Worm (Caenorhabditis elegans) whole organism, L3 larva: ENCODE results near the gene vnut-1.

Experiments used
- ZK546.5 ChIP-seq: sonication (generic microtip); optimal IDR thresholded peaks from 2 replicates; lab custom pipeline; 2017; ENCODE audit warnings: missing biosample characterization, missing genetic modification characterization
- ama-1 ChIP-seq: fragments of 150-350 bp; optimal IDR thresholded peaks from 2 replicates; lab custom pipeline; 2018
- ceh-9 ChIP-seq: sonication (generic microtip); optimal IDR thresholded peaks from 2 replicates; lab custom pipeline; 2018; ENCODE audit warnings: missing biosample characterization, missing genetic modification characterization
- daf-12 ChIP-seq: fragments of 150-350 bp; optimal IDR thresholded peaks from 2 replicates; lab custom pipeline; 2014; ENCODE audit warnings: missing biosample characterization, missing genetic modification reagents, missing genetic modification characterization
- egl-27 ChIP-seq: sonication (generic microtip); optimal IDR thresholded peaks from 4 replicates; lab custom pipeline; 2017; ENCODE audit warnings: missing biosample characterization, missing genetic modification reagents, missing genetic modification characterization
- elt-1 ChIP-seq: fragments of 150-350 bp; optimal IDR thresholded peaks from 2 replicates; lab custom pipeline; 2014; ENCODE audit warnings: missing biosample characterization, missing genetic modification characterization
- elt-2 ChIP-seq: sonication (generic microtip); optimal IDR thresholded peaks from 2 replicates; lab custom pipeline; 2016; ENCODE audit warnings: missing genetic modification reagents, mild to moderate bottlenecking, missing genetic modification characterization, missing compliant biosample characterization
- elt-3 ChIP-seq, 3 experiments: fragments of 150-350 bp in 1 of 3; sonication (generic microtip) in 2 of 3; optimal IDR thresholded peaks; 2 replicates in 2 of 3; 4 replicates in 1 of 3; lab custom pipeline; 2014 to 2017; ENCODE audit warnings: missing biosample characterization in 3 of 3, missing genetic modification characterization in 3 of 3
- eor-1 ChIP-seq, 2 experiments: fragments of 150-350 bp; optimal IDR thresholded peaks; 2 replicates each; lab custom pipeline; 2014 to 2018; ENCODE audit warnings: missing biosample characterization in 2 of 2, missing genetic modification characterization in 2 of 2
- fkh-10 ChIP-seq: sonication (generic microtip); optimal IDR thresholded peaks from 2 replicates; lab custom pipeline; 2017; ENCODE audit warnings: missing biosample characterization, missing genetic modification reagents, missing genetic modification characterization
- fkh-2 ChIP-seq: fragments of 150-350 bp; optimal IDR thresholded peaks from 2 replicates; lab custom pipeline; 2014; ENCODE audit warnings: missing biosample characterization, missing genetic modification reagents, missing genetic modification characterization
- hmg-11 ChIP-seq: sonication (generic microtip); optimal IDR thresholded peaks from 2 replicates; lab custom pipeline; 2016; ENCODE audit warnings: missing genetic modification characterization, missing compliant biosample characterization
- jun-1 ChIP-seq: fragments of 150-350 bp; optimal IDR thresholded peaks from 2 replicates; lab custom pipeline; 2014; ENCODE audit warnings: missing biosample characterization, missing genetic modification reagents, missing genetic modification characterization
- lin-15B ChIP-seq: fragments of 150-350 bp; optimal IDR thresholded peaks from 2 replicates; lab custom pipeline; 2014; ENCODE audit warnings: missing biosample characterization, missing genetic modification characterization
- lin-39 ChIP-seq: fragments of 150-350 bp; optimal IDR thresholded peaks from 2 replicates; lab custom pipeline; 2018; ENCODE audit warnings: missing biosample characterization, missing genetic modification reagents, missing genetic modification characterization
- lsy-12 ChIP-seq: sonication (generic microtip); optimal IDR thresholded peaks from 2 replicates; lab custom pipeline; 2016; ENCODE audit warnings: mild to moderate bottlenecking, missing genetic modification characterization, missing compliant biosample characterization
- mdl-1 ChIP-seq: fragments of 150-350 bp; optimal IDR thresholded peaks from 2 replicates; lab custom pipeline; 2014; ENCODE audit warnings: missing biosample characterization, missing genetic modification characterization
- mml-1 ChIP-seq: fragments of 150-350 bp; sonication (generic microtip); optimal IDR thresholded peaks from 3 replicates; lab custom pipeline; 2014; ENCODE audit warnings: missing biosample characterization, missing genetic modification characterization
- nfya-1 ChIP-seq: sonication (generic microtip); optimal IDR thresholded peaks from 2 replicates; lab custom pipeline; 2017; ENCODE audit warnings: missing genetic modification characterization, mild to moderate bottlenecking, missing compliant biosample characterization, antibody characterized with exemption, moderate library complexity; ENCODE audit not compliant: insufficient read depth
- nhr-12 ChIP-seq: fragments of 150-350 bp; optimal IDR thresholded peaks from 2 replicates; lab custom pipeline; 2014; ENCODE audit warnings: missing biosample characterization, missing genetic modification characterization
- nhr-23 ChIP-seq: fragments of 150-350 bp; optimal IDR thresholded peaks from 2 replicates; lab custom pipeline; 2014; ENCODE audit warnings: missing biosample characterization, missing genetic modification reagents, missing genetic modification characterization
- nhr-237 ChIP-seq: fragments of 150-350 bp; optimal IDR thresholded peaks from 2 replicates; lab custom pipeline; 2014; ENCODE audit warnings: missing biosample characterization, missing genetic modification characterization
- nhr-25 ChIP-seq: sonication (generic microtip); optimal IDR thresholded peaks from 2 replicates; lab custom pipeline; 2017; ENCODE audit warnings: missing biosample characterization, missing genetic modification characterization
- nhr-28 ChIP-seq: fragments of 150-350 bp; optimal IDR thresholded peaks from 2 replicates; lab custom pipeline; 2014; ENCODE audit warnings: missing biosample characterization, missing genetic modification characterization
- nhr-43 ChIP-seq: sonication (generic microtip); optimal IDR thresholded peaks from 2 replicates; lab custom pipeline; 2016; ENCODE audit warnings: mild to moderate bottlenecking, missing genetic modification characterization, missing compliant biosample characterization; ENCODE audit not compliant: poor library complexity, severe bottlenecking
- nhr-67 ChIP-seq: fragments of 150-350 bp; optimal IDR thresholded peaks from 2 replicates; lab custom pipeline; 2014; ENCODE audit warnings: missing biosample characterization, missing genetic modification characterization
- nhr-76 ChIP-seq: fragments of 150-350 bp; sonication (generic microtip); optimal IDR thresholded peaks from 5 replicates; lab custom pipeline; 2014; ENCODE audit warnings: missing biosample characterization, missing genetic modification characterization
- nhr-77 ChIP-seq: fragments of 150-350 bp; optimal IDR thresholded peaks from 2 replicates; lab custom pipeline; 2014; ENCODE audit warnings: missing biosample characterization, missing genetic modification characterization
- pha-4 ChIP-seq: fragments of 150-350 bp; optimal IDR thresholded peaks from 2 replicates; lab custom pipeline; 2014; ENCODE audit warnings: missing biosample characterization, missing genetic modification reagents, missing genetic modification characterization
- pqm-1 ChIP-seq: fragments of 150-350 bp; optimal IDR thresholded peaks from 2 replicates; lab custom pipeline; 2017; ENCODE audit warnings: missing biosample characterization, missing genetic modification characterization, inconsistent platforms
- sea-2 ChIP-seq: fragments of 150-350 bp; sonication (generic microtip); optimal IDR thresholded peaks from 4 replicates; lab custom pipeline; 2014; ENCODE audit warnings: missing biosample characterization, missing genetic modification reagents, missing genetic modification characterization
- skn-1 ChIP-seq: fragments of 150-350 bp; optimal IDR thresholded peaks from 2 replicates; lab custom pipeline; 2014; ENCODE audit warnings: missing biosample characterization, missing genetic modification characterization
- snpc-4 ChIP-seq: fragments of 150-350 bp; optimal IDR thresholded peaks from 2 replicates; lab custom pipeline; 2014; ENCODE audit warnings: missing biosample characterization, missing genetic modification characterization
- unc-62 ChIP-seq: fragments of 150-350 bp; sonication (generic microtip); optimal IDR thresholded peaks from 4 replicates; lab custom pipeline; 2014; ENCODE audit warnings: missing biosample characterization, missing genetic modification reagents, missing genetic modification characterization
- ztf-11 ChIP-seq: fragments of 150-350 bp; optimal IDR thresholded peaks from 2 replicates; lab custom pipeline; 2014; ENCODE audit warnings: missing biosample characterization, missing genetic modification characterization
- ztf-4 ChIP-seq: fragments of 150-350 bp; optimal IDR thresholded peaks from 2 replicates; lab custom pipeline; 2014; ENCODE audit warnings: missing biosample characterization, missing genetic modification characterization

vnut-1 gene

ce11 chrII:14527104-14527503 is 37.5 kb downstream of the vnut-1 start:
- no peak for TF ChIP-seq elt-1 (tag; lab: Kevin White, UChicago)
- no peak for TF ChIP-seq nfya-1 (tag; lab: Kevin White, UChicago)
- no peak for TF ChIP-seq ztf-11 (tag; lab: Kevin White, UChicago)
- no peak for TF ChIP-seq lin-15B (tag; lab: Kevin White, UChicago)
- TF ChIP-seq jun-1 (tag; lab: Kevin White, UChicago): no peak
- TF ChIP-seq elt-3 (tag; optimal IDR thresholded peaks at IDR 0.05; lab: Kevin White, UChicago): no peak
- TF ChIP-seq ZK546.5 (tag; lab: Kevin White, UChicago): no peak
- no peak for TF ChIP-seq nhr-43 (tag; lab: Kevin White, UChicago)
- TF ChIP-seq skn-1: no peak
- no peak for TF ChIP-seq daf-12 (tag; lab: Kevin White, UChicago)
- TF ChIP-seq ztf-4 (tag; lab: Kevin White, UChicago): no peak
- TF ChIP-seq nhr-23 (tag; lab: Kevin White, UChicago): no peak
- TF ChIP-seq nhr-76: no peak
- no peak for TF ChIP-seq lsy-12
- TF ChIP-seq nhr-28 (tag; lab: Kevin White, UChicago): no peak
- no peak for TF ChIP-seq nhr-67 (tag; lab: Kevin White, UChicago)
- no peak for TF ChIP-seq fkh-2 (tag; lab: Kevin White, UChicago)

- peak; percentile 22 for TF ChIP-seq snpc-4 (tag; lab: Kevin White, UChicago)
- no peak for TF ChIP-seq sea-2 (GFP tag; lab: Kevin White, UChicago)
- no peak for TF ChIP-seq nhr-237 (tag; lab: Kevin White, UChicago)
- no peak for TF ChIP-seq ceh-9 (tag; lab: Kevin White, UChicago)
- peak; percentile 56 for TF ChIP-seq nhr-23 (tag; lab: Kevin White, UChicago)
- TF ChIP-seq nhr-43 (tag; lab: Kevin White, UChicago): no peak
- peak; percentile 74 for TF ChIP-seq nfya-1 (tag; lab: Kevin White, UChicago)
- peak; percentile 83 for TF ChIP-seq elt-2 (tag; lab: Kevin White, UChicago)
- TF ChIP-seq pha-4 (tag; lab: Kevin White, UChicago): peak; percentile 79
- no peak for TF ChIP-seq ZK546.5 (tag; lab: Kevin White, UChicago)
- peak; percentile 12 for TF ChIP-seq nhr-25
- no peak for TF ChIP-seq nhr-12 (tag; lab: Kevin White, UChicago)
- TF ChIP-seq nhr-28 (tag; lab: Kevin White, UChicago): no peak
- TF ChIP-seq hmg-11 (tag; lab: Kevin White, UChicago): peak; percentile 55
- TF ChIP-seq fkh-10 (GFP tag; lab: Kevin White, UChicago): no peak
- peak; percentile 54 for TF ChIP-seq pqm-1 (tag; lab: Kevin White, UChicago)
- peak; percentile 66 for TF ChIP-seq lin-15B (tag; lab: Kevin White, UChicago)
- TF ChIP-seq elt-1 (tag; lab: Kevin White, UChicago): peak; percentile 52
- peak; percentile 10 for TF ChIP-seq jun-1 (tag; lab: Kevin White, UChicago)
- TF ChIP-seq ztf-11 (tag; lab: Kevin White, UChicago): no peak
- peak; percentile 46 for TF ChIP-seq skn-1
- TF ChIP-seq mml-1 (tag; lab: Kevin White, UChicago): no peak
These were observed 38.7 kb downstream of the vnut-1 start, which contains the start of the genes F57C2.5 and spat-1 for ce11 chrII:14528233-14528802. F57C2.5 (minus strand) TSS chrII:14528239. spat-1 (plus strand) TSS chrII:14528752.

ce11 chrII:14534000-14534399 is 44.4 kb downstream of the vnut-1 start, which contains the start of gene C04H5.1:
C04H5.1 (plus strand) TSS chrII:14534300.
- no peak for TF ChIP-seq skn-1
- TF ChIP-seq nhr-12 (tag; lab: Kevin White, UChicago): no peak
- TF ChIP-seq elt-1 (tag; lab: Kevin White, UChicago): no peak
- TF ChIP-seq ama-1 (lab: Kevin White, UChicago): no peak
- TF ChIP-seq mdl-1 (tag; lab: Kevin White, UChicago): no peak
- no peak for TF ChIP-seq nhr-67 (tag; lab: Kevin White, UChicago)
- TF ChIP-seq pqm-1 (tag; lab: Kevin White, UChicago): no peak
- no peak for TF ChIP-seq jun-1 (tag; lab: Kevin White, UChicago)
- TF ChIP-seq snpc-4 (tag; lab: Kevin White, UChicago): no peak
- TF ChIP-seq nhr-77 (tag; lab: Kevin White, UChicago): no peak
- TF ChIP-seq sea-2 (GFP tag; lab: Kevin White, UChicago): no peak

- TF ChIP-seq ztf-11 (tag; lab: Kevin White, UChicago) (no peak), nhr-23 (tag; lab: Kevin White, UChicago) (no peak), fkh-10 (GFP tag; lab: Kevin White, UChicago) (no peak), unc-62 (GFP tag; lab: Kevin White, UChicago) (no peak), elt-2 (tag; lab: Kevin White, UChicago) (no peak), sea-2 (GFP tag; lab: Kevin White, UChicago) (no peak), nhr-77 (tag; lab: Kevin White, UChicago) (no peak), nhr-12 (tag; lab: Kevin White, UChicago) (no peak), nhr-67 (tag; lab: Kevin White, UChicago) (no peak), skn-1 (no peak), lin-39 (tag; lab: Kevin White, UChicago) (no peak), pqm-1 (tag; lab: Kevin White, UChicago) (no peak), nhr-25 (no peak), pha-4 (tag; lab: Kevin White, UChicago) (no peak), egl-27 (tag; lab: Kevin White, UChicago) (no peak), mdl-1 (tag; lab: Kevin White, UChicago) (no peak), eor-1 (tag; optimal IDR thresholded peaks at IDR 0.05; lab: Kevin White, UChicago) (no peak)
- TF ChIP-seq, all 47 proteins: peak for 0
These were observed 48.1 kb downstream of the vnut-1 start, which contains the start of the genes clec-147 and C04H5.7 for ce11 chrII:14537728-14538127. clec-147 (minus strand) TSS chrII:14537828. C04H5.7 (plus strand) TSS chrII:14537946.
